Fruit fly (Drosophila melanogaster) whole organism, embryonic: ENCODE data around the gene CG13044.
A peak's percentile ranks its signal among the peaks of the same experiment; 100 is the strongest.

ENCODE experiments used
- Abd-B ChIP-seq: fragments of 200-800 bp; sonication (Bioruptor generic); optimal IDR thresholded peaks from 2 replicates; lab custom pipeline; 2018; ENCODE audit warnings: missing biosample characterization, mild to moderate bottlenecking, missing genetic modification characterization, moderate library complexity
- CG11504 ChIP-seq: fragments of 200-800 bp; sonication (Bioruptor generic); optimal IDR thresholded peaks from 3 replicates; lab custom pipeline; 2019; ENCODE audit warnings: missing biosample characterization, mild to moderate bottlenecking, missing genetic modification characterization, moderate library complexity
- CG11723 ChIP-seq: fragments of 200-800 bp; sonication (Bioruptor generic); optimal IDR thresholded peaks from 2 replicates; lab custom pipeline; 2017; ENCODE audit warnings: missing biosample characterization, mild to moderate bottlenecking, missing genetic modification characterization
- CG12071 ChIP-seq: fragments of 200-800 bp; sonication (Bioruptor generic); optimal IDR thresholded peaks from 3 replicates; lab custom pipeline; 2018; ENCODE audit warnings: missing biosample characterization, mild to moderate bottlenecking, missing genetic modification characterization
- CG12769 ChIP-seq: fragments of 200-800 bp; sonication (Bioruptor generic); optimal IDR thresholded peaks from 2 replicates; lab custom pipeline; 2019; ENCODE audit warnings: missing biosample characterization, mild to moderate bottlenecking, missing genetic modification characterization, moderate library complexity
- CG13894 ChIP-seq: fragments of 200-800 bp; sonication (Bioruptor generic); optimal IDR thresholded peaks from 3 replicates; lab custom pipeline; 2018; ENCODE audit warnings: missing biosample characterization, mild to moderate bottlenecking, missing genetic modification characterization, moderate library complexity
- CG1602 ChIP-seq: fragments of 200-800 bp; sonication (Bioruptor generic); optimal IDR thresholded peaks from 3 replicates; lab custom pipeline; 2016; ENCODE audit warnings: missing biosample characterization, missing genetic modification characterization
- CG17328 ChIP-seq: fragments of 200-800 bp; sonication (Bioruptor generic); IDR thresholded peaks from 2 replicates; pipeline ENCODE4 v1.3.6; 2022; ENCODE audit warnings: missing biosample characterization, missing genetic modification characterization
- CG2129 ChIP-seq: fragments of 200-800 bp; sonication (Bioruptor generic); IDR thresholded peaks from 2 replicates; pipeline ENCODE4 v1.3.6; 2022; ENCODE audit warnings: missing biosample characterization, missing genetic modification characterization; ENCODE audit not compliant: partially characterized antibody
- CG30431 ChIP-seq: fragments of 200-800 bp; sonication (Bioruptor generic); optimal IDR thresholded peaks from 2 replicates; lab custom pipeline; 2017; ENCODE audit warnings: missing biosample characterization, missing genetic modification characterization
- CG42726 ChIP-seq: fragments of 200-800 bp; sonication (Bioruptor generic); IDR thresholded peaks from 2 replicates; pipeline ENCODE4 v1.3.6; 2022; ENCODE audit warnings: missing biosample characterization, missing genetic modification characterization; ENCODE audit not compliant: partially characterized antibody
- CG4820 ChIP-seq: fragments of 200-800 bp; sonication (Bioruptor generic); optimal IDR thresholded peaks from 3 replicates; lab custom pipeline; 2016; ENCODE audit warnings: missing biosample characterization, missing genetic modification characterization
- CG5953 ChIP-seq: fragments of 200-800 bp; sonication (Bioruptor generic); IDR thresholded peaks from 2 replicates; pipeline ENCODE4 v1.3.6; 2022; ENCODE audit warnings: missing biosample characterization, missing genetic modification characterization
- CG7357 ChIP-seq: fragments of 200-800 bp; sonication (Bioruptor generic); IDR thresholded peaks from 3 replicates; pipeline ENCODE4 v1.3.6; 2022; ENCODE audit warnings: missing biosample characterization, missing genetic modification characterization
- CG7839 ChIP-seq: fragments of 200-800 bp; sonication (Bioruptor generic); optimal IDR thresholded peaks from 3 replicates; lab custom pipeline; 2018; ENCODE audit warnings: missing biosample characterization, mild to moderate bottlenecking, missing genetic modification characterization, moderate library complexity
- CG8290 ChIP-seq, 3 experiments: fragments of 200-800 bp; sonication (Bioruptor generic); optimal IDR thresholded peaks; 2 replicates each; lab custom pipeline; 2016 to 2019; ENCODE audit warnings: missing biosample characterization in 3 of 3, missing genetic modification characterization in 3 of 3, mild to moderate bottlenecking in 2 of 3, moderate library complexity in 1 of 3
- CG9215 ChIP-seq: fragments of 200-800 bp; sonication (Bioruptor generic); IDR thresholded peaks from 2 replicates; pipeline ENCODE4 v1.3.6; 2022; ENCODE audit warnings: missing biosample characterization, missing genetic modification characterization
- CG9437 ChIP-seq: fragments of 200-800 bp; sonication (Bioruptor generic); optimal IDR thresholded peaks from 2 replicates; lab custom pipeline; 2018; ENCODE audit warnings: missing biosample characterization, mild to moderate bottlenecking, missing genetic modification characterization
- CHES-1-like ChIP-seq: fragments of 200-800 bp; sonication (Bioruptor generic); optimal IDR thresholded peaks from 2 replicates; lab custom pipeline; 2016; ENCODE audit warnings: missing biosample characterization, missing genetic modification characterization
- CrebB ChIP-seq: fragments of 200-800 bp; sonication (Bioruptor generic); optimal IDR thresholded peaks from 3 replicates; lab custom pipeline; 2018; ENCODE audit warnings: missing biosample characterization, mild to moderate bottlenecking, missing genetic modification characterization
- Doc2 ChIP-seq: fragments of 200-800 bp; sonication (Bioruptor generic); IDR thresholded peaks from 2 replicates; pipeline ENCODE4 v1.3.6; 2022; ENCODE audit warnings: missing biosample characterization, missing genetic modification characterization
- Eip74EF ChIP-seq, 2 experiments: fragments of 200-800 bp in 1 of 2; fragments of >200 bp in 1 of 2; sonication (Bioruptor generic) in 1 of 2; optimal IDR thresholded peaks; 2 replicates each; lab custom pipeline; 2017 to 2019; ENCODE audit warnings: missing biosample characterization in 2 of 2, missing genetic modification characterization in 2 of 2, mild to moderate bottlenecking in 1 of 2, moderate library complexity in 1 of 2
- HLH3B ChIP-seq: fragments of 200-800 bp; sonication (Bioruptor generic); IDR thresholded peaks from 2 replicates; pipeline ENCODE4 v1.3.6; 2022; ENCODE audit warnings: missing biosample characterization, missing genetic modification characterization
- Hmr ChIP-seq: fragments of 200-800 bp; sonication (Bioruptor generic); optimal IDR thresholded peaks from 3 replicates; lab custom pipeline; 2017; ENCODE audit warnings: mild to moderate bottlenecking, missing biosample characterization, missing genetic modification reagents, missing genetic modification characterization
- Hsf ChIP-seq: fragments of 200-800 bp; sonication (Bioruptor generic); optimal IDR thresholded peaks from 3 replicates; lab custom pipeline; 2016; ENCODE audit warnings: missing biosample characterization, missing genetic modification characterization
- Myb ChIP-seq: fragments of 200-800 bp; sonication (Bioruptor generic); optimal IDR thresholded peaks from 2 replicates; lab custom pipeline; 2016; ENCODE audit warnings: missing biosample characterization, missing genetic modification characterization
- Oaz ChIP-seq: fragments of 200-800 bp; sonication (Bioruptor generic); IDR thresholded peaks from 2 replicates; pipeline ENCODE4 v1.3.6; 2022; ENCODE audit warnings: missing biosample characterization, missing genetic modification characterization
- Optix ChIP-seq: fragments of 200-800 bp; sonication (Bioruptor generic); IDR thresholded peaks from 3 replicates; pipeline ENCODE4 v1.3.6; 2022; ENCODE audit warnings: missing biosample characterization, missing genetic modification characterization
- Ptx1 ChIP-seq: fragments of 200-800 bp; sonication (Bioruptor generic); IDR thresholded peaks from 2 replicates; pipeline ENCODE4 v1.3.6; 2022; ENCODE audit warnings: missing biosample characterization, missing genetic modification characterization
- Rfx ChIP-seq: fragments of 200-800 bp; sonication (Bioruptor generic); IDR thresholded peaks from 2 replicates; pipeline ENCODE4 v1.3.6; 2022; ENCODE audit warnings: missing biosample characterization, missing genetic modification characterization
- TFAM ChIP-seq: fragments of 200-800 bp; sonication (Bioruptor generic); optimal IDR thresholded peaks from 2 replicates; lab custom pipeline; 2017; ENCODE audit warnings: missing biosample characterization, missing genetic modification characterization, inconsistent platforms
- btn ChIP-seq: fragments of 200-800 bp; sonication (Bioruptor generic); optimal IDR thresholded peaks from 2 replicates; lab custom pipeline; 2016; ENCODE audit warnings: missing biosample characterization, missing genetic modification characterization
- ci ChIP-seq: fragments of 200-800 bp; sonication (Bioruptor generic); IDR thresholded peaks from 3 replicates; pipeline ENCODE4 v1.3.6; 2022; ENCODE audit warnings: missing biosample characterization, missing genetic modification characterization
- dmrt99B ChIP-seq: fragments of 200-800 bp; sonication (Bioruptor generic); optimal IDR thresholded peaks from 2 replicates; lab custom pipeline; 2018; ENCODE audit warnings: missing biosample characterization, mild to moderate bottlenecking, missing genetic modification characterization, moderate library complexity
- dpn ChIP-seq, 2 experiments: fragments of 200-800 bp; sonication (Bioruptor generic); optimal IDR thresholded peaks; 3 replicates each; lab custom pipeline; 2016; ENCODE audit warnings: missing biosample characterization in 2 of 2, missing genetic modification characterization in 2 of 2
- dysf ChIP-seq: fragments of 200-800 bp; sonication (Bioruptor generic); IDR thresholded peaks from 3 replicates; pipeline ENCODE4 v1.3.6; 2022; ENCODE audit warnings: missing biosample characterization, missing genetic modification characterization
- en ChIP-seq: fragments of 200-800 bp; sonication (Bioruptor generic); optimal IDR thresholded peaks from 2 replicates; lab custom pipeline; 2016; ENCODE audit warnings: missing biosample characterization, missing genetic modification characterization
- gcm2 ChIP-seq: fragments of 200-800 bp; sonication (Bioruptor generic); optimal IDR thresholded peaks from 2 replicates; lab custom pipeline; 2016; ENCODE audit warnings: missing biosample characterization, missing genetic modification characterization
- grau ChIP-seq: fragments of 200-800 bp; optimal IDR thresholded peaks from 3 replicates; lab custom pipeline; 2019; ENCODE audit warnings: missing biosample characterization, mild to moderate bottlenecking, missing genetic modification characterization, moderate library complexity
- gsb ChIP-seq: fragments of 200-800 bp; sonication (Bioruptor generic); IDR thresholded peaks from 2 replicates; pipeline ENCODE4 v1.3.6; 2022; ENCODE audit warnings: missing biosample characterization, missing genetic modification characterization
- jing ChIP-seq: fragments of 200-800 bp; sonication (Bioruptor generic); optimal IDR thresholded peaks from 2 replicates; lab custom pipeline; 2018; ENCODE audit warnings: missing biosample characterization, mild to moderate bottlenecking, missing genetic modification characterization
- lbe ChIP-seq: fragments of 200-800 bp; sonication (Bioruptor generic); optimal IDR thresholded peaks from 2 replicates; lab custom pipeline; 2016; ENCODE audit warnings: missing biosample characterization, mild to moderate bottlenecking, missing genetic modification characterization
- odd ChIP-seq: fragments of 200-800 bp; sonication (Bioruptor generic); optimal IDR thresholded peaks from 2 replicates; lab custom pipeline; 2017; ENCODE audit warnings: missing biosample characterization, mild to moderate bottlenecking, missing genetic modification characterization
- ranshi ChIP-seq: fragments of 200-800 bp; sonication (Bioruptor generic); IDR thresholded peaks from 2 replicates; pipeline ENCODE4 v1.3.6; 2022; ENCODE audit warnings: missing biosample characterization, missing genetic modification characterization
- shn ChIP-seq: fragments of 200-800 bp; sonication (Bioruptor generic); optimal IDR thresholded peaks from 3 replicates; lab custom pipeline; 2016; ENCODE audit warnings: missing biosample characterization, missing genetic modification characterization
- so ChIP-seq: fragments of 200-800 bp; sonication (Bioruptor generic); IDR thresholded peaks from 3 replicates; pipeline ENCODE4 v1.3.6; 2022; ENCODE audit warnings: missing biosample characterization, missing genetic modification characterization
- tio ChIP-seq: fragments of 200-800 bp; sonication (Bioruptor generic); optimal IDR thresholded peaks from 2 replicates; lab custom pipeline; 2017; ENCODE audit warnings: missing biosample characterization, missing genetic modification characterization, inconsistent platforms
- trh ChIP-seq: fragments of 200-800 bp; sonication (Bioruptor generic); optimal IDR thresholded peaks from 2 replicates; lab custom pipeline; 2016; ENCODE audit warnings: missing biosample characterization, missing genetic modification characterization
- z ChIP-seq: fragments of 200-800 bp; sonication (Bioruptor generic); IDR thresholded peaks from 3 replicates; pipeline ENCODE4 v1.3.6; 2022; ENCODE audit warnings: missing biosample characterization, missing genetic modification characterization

The CG13044 gene

dm6 chr3L:16328207-16328891 lies 25.4 kb upstream of the CG13044 start, which contains the start of gene CG13058:
TSS of gene CG13058 (plus strand) at chr3L:16328841.
- TF ChIP-seq CG17328 (peak; percentile 71; the same call in 1 of the 2 replicates), btn (GFP tag; lab: Kevin White, UChicago) (no peak), Ptx1 (GFP tag; lab: Robert Waterston, UW) (peak; percentile 64), Oaz (peak; percentile 66), so (GFP tag; lab: Robert Waterston, UW) (peak; percentile 89), CG1602 (GFP tag; lab: Kevin White, UChicago) (peak; percentile 41), CHES-1-like (peak; percentile 59), CG30431 (GFP tag; lab: Kevin White, UChicago) (peak; percentile 27), CG12071 (peak; percentile 56), dysf (GFP tag; lab: Robert Waterston, UW) (peak; percentile 66), odd (GFP tag; lab: Kevin White, UChicago) (peak; percentile 64), Doc2 (GFP tag; lab: Robert Waterston, UW) (peak; percentile 15; the same call in 1 of the 2 replicates), ranshi (GFP tag; lab: Robert Waterston, UW) (peak; percentile 73), HLH3B (GFP tag; lab: Robert Waterston, UW) (peak; percentile 78), en (GFP tag; lab: Kevin White, UChicago) (no peak), z (no peak), Eip74EF (GFP tag; optimal IDR thresholded peaks at IDR 0.05; lab: Kevin White, UChicago) (peak in 1 of 2 experiments; percentile 15), ci (peak; percentile 75), shn (GFP tag; lab: Kevin White, UChicago) (peak; percentile 4), CG9437 (GFP tag; lab: Kevin White, UChicago) (peak; percentile 50), CG11723 (GFP tag; lab: Kevin White, UChicago) (peak; percentile 24), CG11504 (tag; lab: Kevin White, UChicago) (peak; percentile 83), CG9215 (peak; percentile 18; the same call in 1 of the 2 replicates), grau (peak; percentile 79), TFAM (GFP tag; lab: Kevin White, UChicago) (no peak), jing (peak; percentile 42), gcm2 (GFP tag; lab: Kevin White, UChicago) (no peak), CG4820 (GFP tag; lab: Kevin White, UChicago) (peak; percentile 57), CG12769 (tag; lab: Kevin White, UChicago) (peak; percentile 84), CG42726 (GFP tag; lab: Robert Waterston, UW) (no peak), CG13894 (tag; lab: Kevin White, UChicago) (peak; percentile 53), CG8290 (GFP tag; optimal IDR thresholded peaks at IDR 0.05; lab: Kevin White, UChicago) (no peak), CG8290 (tag; optimal IDR thresholded peaks at IDR 0.05; lab: Kevin White, UChicago) (peak in 1 of 2 experiments; percentile 81), tio (GFP tag; lab: Kevin White, UChicago) (peak; percentile 2), CG2129 (GFP tag; lab: Robert Waterston, UW) (no peak), trh (GFP tag; lab: Kevin White, UChicago) (no peak), Myb (peak; percentile 16), CG7839 (peak; percentile 71), gsb (GFP tag; lab: Robert Waterston, UW) (peak; percentile 52; the same call in 1 of the 2 replicates), Rfx (0 out of 2 replicates have a peak, but pooled peaks have one; percentile 31), lbe (GFP tag; lab: Kevin White, UChicago) (no peak), Abd-B (GFP tag; lab: Kevin White, UChicago) (peak; percentile 18), Hsf (GFP tag; lab: Kevin White, UChicago) (peak; percentile 57), CG7357 (0 out of 3 replicates have a peak, but pooled peaks have one; percentile 41), Hmr (GFP tag; lab: Kevin White, UChicago) (peak; percentile 61), CrebB (tag; lab: Kevin White, UChicago) (peak; percentile 31), dmrt99B (peak; percentile 77), dpn (GFP tag; optimal IDR thresholded peaks at IDR 0.05; lab: Kevin White, UChicago) (peak in 1 of 2 experiments; percentile 48), CG5953 (GFP tag; lab: Robert Waterston, UW) (no peak), Optix (GFP tag; lab: Robert Waterston, UW) (peak; percentile 55; the same call in 1 of the 3 replicates)
